Worm (Caenorhabditis elegans): ENCODE measurements around the gene fbxa-127.

Gene fbxa-127

ce11 chrV:16733681-16734080 lies 5.2 kb downstream of the fbxa-127 start, which contains the start of gene T25E12.16:
Gene T25E12.16, minus strand, starts transcription at chrV:16733781.
- TF ChIP-seq pag-3 (tag; optimal IDR thresholded peaks at IDR 0.05; ENCODE audit: borderline replicate concordance) (no peak), sox-4 (tag; optimal IDR thresholded peaks at IDR 0.05) (no peak), hlh-13 (GFP tag; optimal IDR thresholded peaks at IDR 0.05) (no peak), ceh-19 (GFP tag; optimal IDR thresholded peaks at IDR 0.05) (no peak), mec-3 (tag; optimal IDR thresholded peaks at IDR 0.05; ENCODE audit: borderline replicate concordance) (no peak), fkh-10 (GFP tag; optimal IDR thresholded peaks at IDR 0.05) (no peak), K02D7.2 (tag; optimal IDR thresholded peaks at IDR 0.05) (no peak), F13H6.1 (tag; optimal IDR thresholded peaks at IDR 0.05) (no peak), sox-2 (GFP tag; IDR thresholded peaks at IDR 0.05) (no peak), eyg-1 (tag; optimal IDR thresholded peaks at IDR 0.05) (no peak), lin-11 (tag; optimal IDR thresholded peaks at IDR 0.05) (no peak), nfya-1 (tag; optimal IDR thresholded peaks at IDR 0.05) (no peak), ceh-9 (tag; optimal IDR thresholded peaks at IDR 0.05) (no peak), Y22D7AL.16 (tag; optimal IDR thresholded peaks at IDR 0.05) (no peak), syd-9 (tag; optimal IDR thresholded peaks at IDR 0.05) (no peak), hlh-6 (tag; optimal IDR thresholded peaks at IDR 0.05) (no peak), ahr-1 (tag; optimal IDR thresholded peaks at IDR 0.05) (no peak), ceh-34 (tag; optimal IDR thresholded peaks at IDR 0.05) (no peak)

DNA sequence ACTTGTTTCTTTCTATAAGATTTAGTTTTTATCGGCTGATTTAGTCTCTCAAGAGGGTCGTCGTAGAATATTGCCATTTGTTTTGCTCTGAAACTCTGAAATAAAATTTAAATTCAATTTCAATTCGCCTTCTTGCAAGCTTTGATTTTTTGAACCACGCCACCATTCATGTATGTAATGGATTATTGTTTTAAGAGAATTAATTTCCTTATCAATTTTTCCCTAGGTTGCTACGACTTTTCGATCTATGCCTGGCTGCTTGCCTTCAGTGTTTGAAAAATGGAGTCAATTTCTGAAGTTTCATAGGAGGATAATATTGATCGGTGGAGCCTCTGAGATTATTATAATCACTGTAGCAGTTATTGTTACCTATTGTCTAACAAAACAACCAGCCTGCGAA lies 7.0 kb downstream of the fbxa-127 start, which contains the start of the genes clec-38 and clec-34:
Gene clec-38, minus strand, starts transcription at position 101 of the 400 bp plus-strand sequence.
Gene clec-34, plus strand, starts transcription at position 248 of the 400 bp plus-strand sequence.
- TF ChIP-seq ref-2 (tag; optimal IDR thresholded peaks at IDR 0.05) (no peak), C38D4.7 (GFP tag; optimal IDR thresholded peaks at IDR 0.05) (no peak), nfya-1 (tag; optimal IDR thresholded peaks at IDR 0.05) (no peak)

- no peak for TF ChIP-seq hlh-6 (tag; optimal IDR thresholded peaks at IDR 0.05)
- no peak for TF ChIP-seq ets-4 (tag; optimal IDR thresholded peaks at IDR 0.05)
- TF ChIP-seq nhr-11 (tag; optimal IDR thresholded peaks at IDR 0.05): no peak
- no peak for TF ChIP-seq pha-4 (tag; optimal IDR thresholded peaks at IDR 0.05)
- TF ChIP-seq eyg-1 (tag; optimal IDR thresholded peaks at IDR 0.05): no peak
- TF ChIP-seq elt-4 (tag; optimal IDR thresholded peaks at IDR 0.05): no peak
- no peak for TF ChIP-seq unc-3 (GFP tag; conservative IDR thresholded peaks at IDR 0.05)
- no peak for TF ChIP-seq unc-3 (tag; optimal IDR thresholded peaks at IDR 0.05)
- TF ChIP-seq ceh-34 (tag; optimal IDR thresholded peaks at IDR 0.05): no peak
- TF ChIP-seq ttx-3 (tag; optimal IDR thresholded peaks at IDR 0.05): no peak
- TF ChIP-seq syd-9 (tag; optimal IDR thresholded peaks at IDR 0.05): no peak
- TF ChIP-seq dve-1 (tag; optimal IDR thresholded peaks at IDR 0.05): no peak
- no peak for TF ChIP-seq gmeb-2 (tag; optimal IDR thresholded peaks at IDR 0.05)
- no peak for TF ChIP-seq unc-42 (tag; optimal IDR thresholded peaks at IDR 0.05)
Measured at ce11 chrV:16739100-16739499, 10.6 kb downstream of the fbxa-127 start, which contains the start of the genes clec-29 and clec-39. Gene clec-29, minus strand, starts transcription at chrV:16739200. Gene clec-39, plus strand, starts transcription at chrV:16739268.

DNA sequence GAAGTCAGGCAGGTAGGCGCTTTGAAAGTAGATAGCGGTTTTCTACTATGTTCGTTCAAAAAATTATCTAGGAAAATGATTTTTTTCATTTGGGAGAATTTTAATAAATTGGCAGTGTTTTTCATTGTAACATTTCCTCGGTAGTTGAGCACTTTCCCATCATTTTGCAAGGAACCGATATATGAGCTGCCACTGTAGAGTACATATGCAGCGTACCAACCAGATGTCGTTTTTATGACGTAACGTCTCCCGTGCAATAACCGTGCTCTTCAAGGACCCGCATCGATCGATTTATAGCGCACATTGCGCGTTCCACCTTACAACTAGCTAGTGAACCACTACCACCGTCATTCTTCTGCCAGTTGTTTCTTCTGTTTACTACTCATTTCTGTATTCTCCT lies 13.6 kb downstream of the fbxa-127 start, which contains the start of gene T25E12.6:
Gene T25E12.6, plus strand, starts transcription at position 301 of the 400 bp plus-strand sequence.
- TF ChIP-seq unc-3 (GFP tag; conservative IDR thresholded peaks at IDR 0.05) (no peak), unc-3 (tag; optimal IDR thresholded peaks at IDR 0.05) (no peak), nfya-1 (tag; optimal IDR thresholded peaks at IDR 0.05) (no peak), pag-3 (tag; optimal IDR thresholded peaks at IDR 0.05; ENCODE audit: borderline replicate concordance) (no peak), ceh-31 (tag; optimal IDR thresholded peaks at IDR 0.05) (no peak), hlh-8 (tag; optimal IDR thresholded peaks at IDR 0.05) (no peak), syd-9 (tag; optimal IDR thresholded peaks at IDR 0.05) (no peak), dve-1 (tag; optimal IDR thresholded peaks at IDR 0.05) (no peak), pha-4 (tag; optimal IDR thresholded peaks at IDR 0.05) (no peak), nhr-11 (tag; optimal IDR thresholded peaks at IDR 0.05) (no peak), odd-2 (tag; optimal IDR thresholded peaks at IDR 0.05) (no peak), hlh-6 (tag; optimal IDR thresholded peaks at IDR 0.05) (no peak), fkh-10 (GFP tag; optimal IDR thresholded peaks at IDR 0.05) (no peak), che-1 (tag; optimal IDR thresholded peaks at IDR 0.05) (no peak), ref-2 (tag; optimal IDR thresholded peaks at IDR 0.05) (no peak), lin-11 (tag; optimal IDR thresholded peaks at IDR 0.05) (no peak), pros-1 (tag; optimal IDR thresholded peaks at IDR 0.05) (no peak), T23F11.4 (GFP tag; optimal IDR thresholded peaks at IDR 0.05) (no peak), dmd-4 (tag; optimal IDR thresholded peaks at IDR 0.05; ENCODE audit: borderline replicate concordance) (no peak), madf-2 (tag; optimal IDR thresholded peaks at IDR 0.05) (no peak)
